Fruit fly (Drosophila melanogaster) whole organism, embryonic: ENCODE results near the gene CG6023.

Source experiments
- Bdp1 ChIP-seq: fragments of 200-800 bp; sonication (Bioruptor generic); optimal IDR thresholded peaks from 3 replicates; lab custom pipeline; 2016; ENCODE audit warnings: missing biosample characterization, missing genetic modification characterization
- Bgb ChIP-seq: fragments of 200-800 bp; sonication (Bioruptor generic); IDR thresholded peaks from 2 replicates; pipeline ENCODE4 v1.3.6; 2022; ENCODE audit warnings: missing biosample characterization, missing genetic modification characterization; ENCODE audit not compliant: partially characterized antibody
- CG10462 ChIP-seq: fragments of 200-800 bp; sonication (Bioruptor generic); optimal IDR thresholded peaks from 2 replicates; lab custom pipeline; 2016; ENCODE audit warnings: missing biosample characterization, missing genetic modification characterization
- CG10565 ChIP-seq: fragments of 200-800 bp; sonication (Bioruptor generic); optimal IDR thresholded peaks from 3 replicates; lab custom pipeline; 2016; ENCODE audit warnings: missing biosample characterization, mild to moderate bottlenecking, missing genetic modification characterization
- CG11398 ChIP-seq: fragments of 200-800 bp; sonication (Bioruptor generic); optimal IDR thresholded peaks from 2 replicates; lab custom pipeline; 2016; ENCODE audit warnings: missing biosample characterization, missing genetic modification characterization
- CG11723 ChIP-seq: fragments of 200-800 bp; sonication (Bioruptor generic); optimal IDR thresholded peaks from 2 replicates; lab custom pipeline; 2017; ENCODE audit warnings: missing biosample characterization, mild to moderate bottlenecking, missing genetic modification characterization
- CG12769 ChIP-seq: fragments of 200-800 bp; sonication (Bioruptor generic); optimal IDR thresholded peaks from 2 replicates; lab custom pipeline; 2019; ENCODE audit warnings: missing biosample characterization, mild to moderate bottlenecking, missing genetic modification characterization, moderate library complexity
- CG15696 ChIP-seq: fragments of 200-800 bp; sonication (Bioruptor generic); optimal IDR thresholded peaks from 2 replicates; lab custom pipeline; 2019; ENCODE audit warnings: missing biosample characterization, mild to moderate bottlenecking, missing genetic modification characterization, moderate library complexity
- CG2129 ChIP-seq: fragments of 200-800 bp; sonication (Bioruptor generic); IDR thresholded peaks from 2 replicates; pipeline ENCODE4 v1.3.6; 2022; ENCODE audit warnings: missing biosample characterization, missing genetic modification characterization; ENCODE audit not compliant: partially characterized antibody
- CG31441 ChIP-seq: fragments of 200-800 bp; sonication (Bioruptor generic); IDR thresholded peaks from 2 replicates; pipeline ENCODE4 v1.3.6; 2022; ENCODE audit warnings: missing biosample characterization, missing genetic modification characterization
- CG33213 ChIP-seq: fragments of 200-800 bp; sonication (Bioruptor generic); optimal IDR thresholded peaks from 3 replicates; lab custom pipeline; 2016; ENCODE audit warnings: missing biosample characterization, missing genetic modification characterization
- CG3726 ChIP-seq: fragments of 200-800 bp; sonication (Bioruptor generic); IDR thresholded peaks from 3 replicates; pipeline ENCODE4, ENCODE4 v1.3.6; 2022; ENCODE audit warnings: missing biosample characterization, missing genetic modification characterization
- CG4282 ChIP-seq: fragments of 200-800 bp; sonication (Bioruptor generic); optimal IDR thresholded peaks from 2 replicates; lab custom pipeline; 2016; ENCODE audit warnings: missing biosample characterization, missing genetic modification characterization
- CG4328 ChIP-seq: fragments of 200-800 bp; sonication (Bioruptor generic); optimal IDR thresholded peaks from 3 replicates; lab custom pipeline; 2017; ENCODE audit warnings: missing biosample characterization, missing genetic modification reagents, missing genetic modification characterization
- CG4820 ChIP-seq: fragments of 200-800 bp; sonication (Bioruptor generic); optimal IDR thresholded peaks from 3 replicates; lab custom pipeline; 2016; ENCODE audit warnings: missing biosample characterization, missing genetic modification characterization
- CG7745 ChIP-seq: fragments of 200-800 bp; sonication (Bioruptor generic); optimal IDR thresholded peaks from 2 replicates; lab custom pipeline; 2018; ENCODE audit warnings: missing biosample characterization, mild to moderate bottlenecking, missing genetic modification characterization, moderate library complexity
- CG8944 ChIP-seq: fragments of 200-800 bp; sonication (Bioruptor generic); optimal IDR thresholded peaks from 3 replicates; lab custom pipeline; 2016; ENCODE audit warnings: missing biosample characterization, missing genetic modification characterization
- CTCF ChIP-seq: fragments of 200-800 bp; sonication (Bioruptor generic); optimal IDR thresholded peaks from 2 replicates; lab custom pipeline; 2017; ENCODE audit warnings: missing biosample characterization, mild to moderate bottlenecking, missing genetic modification characterization, moderate library complexity
- Chrac-16 ChIP-seq: fragments of 200-800 bp; sonication (Bioruptor generic); optimal IDR thresholded peaks from 3 replicates; lab custom pipeline; 2016; ENCODE audit warnings: missing biosample characterization, missing genetic modification characterization
- Ets65A ChIP-seq: fragments of 200-800 bp; sonication (Bioruptor generic); peaks from one replicate; lab custom pipeline; 2016; ENCODE audit warnings: missing biosample characterization, missing genetic modification characterization
- HmgZ ChIP-seq: fragments of 200-800 bp; sonication (Bioruptor generic); optimal IDR thresholded peaks from 2 replicates; lab custom pipeline; 2018; ENCODE audit warnings: missing biosample characterization, mild to moderate bottlenecking, missing genetic modification characterization
- MTF-1 ChIP-seq: fragments of 200-800 bp; sonication (Bioruptor generic); optimal IDR thresholded peaks from 2 replicates; lab custom pipeline; 2018; ENCODE audit warnings: missing biosample characterization, mild to moderate bottlenecking, missing genetic modification characterization, borderline replicate concordance
- Med ChIP-seq: fragments of 200-800 bp; sonication (Bioruptor generic); peaks from one replicate; lab custom pipeline; 2016; ENCODE audit warnings: missing biosample characterization, missing genetic modification characterization, mild to moderate bottlenecking, inconsistent platforms, moderate library complexity
- Sry-β ChIP-seq: fragments of 200-800 bp; sonication (Bioruptor generic); optimal IDR thresholded peaks from 2 replicates; lab custom pipeline; 2018; ENCODE audit warnings: missing biosample characterization, mild to moderate bottlenecking, missing genetic modification characterization, moderate library complexity
- Stat92E ChIP-seq, 3 experiments: fragments of >200 bp in 2 of 3; fragments of 200-800 bp in 1 of 3; sonication (Bioruptor generic) in 1 of 3; optimal IDR thresholded peaks; 2 replicates each; lab custom pipeline; 2017 to 2019; ENCODE audit warnings: missing biosample characterization in 3 of 3, missing genetic modification characterization in 3 of 3, mild to moderate bottlenecking in 1 of 3, moderate library complexity in 1 of 3
- Usf ChIP-seq: fragments of 200-800 bp; sonication (Bioruptor generic); optimal IDR thresholded peaks from 2 replicates; lab custom pipeline; 2017; ENCODE audit warnings: missing genotype, missing biosample characterization, missing genetic modification characterization
- ap ChIP-seq: fragments of 200-800 bp; sonication (Bioruptor generic); IDR thresholded peaks from 2 replicates; pipeline ENCODE4 v1.3.6; 2022; ENCODE audit warnings: missing biosample characterization, missing genetic modification characterization
- ase ChIP-seq: fragments of 200-800 bp; sonication (Bioruptor generic); IDR thresholded peaks from 3 replicates; pipeline ENCODE4 v1.3.6; 2022; ENCODE audit warnings: missing biosample characterization, missing genetic modification characterization
- cas ChIP-seq: fragments of 200-800 bp; sonication (Bioruptor generic); IDR thresholded peaks from 2 replicates; pipeline ENCODE4 v1.3.6; 2022; ENCODE audit warnings: missing biosample characterization, missing genetic modification characterization
- chinmo ChIP-seq: fragments of 200-800 bp; sonication (Bioruptor generic); IDR thresholded peaks from 4 replicates; pipeline ENCODE4 v1.3.6; 2022; ENCODE audit warnings: missing biosample characterization, missing genetic modification characterization; ENCODE audit not compliant: partially characterized antibody
- ci ChIP-seq: fragments of 200-800 bp; sonication (Bioruptor generic); IDR thresholded peaks from 3 replicates; pipeline ENCODE4 v1.3.6; 2022; ENCODE audit warnings: missing biosample characterization, missing genetic modification characterization
- dmrt99B ChIP-seq: fragments of 200-800 bp; sonication (Bioruptor generic); optimal IDR thresholded peaks from 2 replicates; lab custom pipeline; 2018; ENCODE audit warnings: missing biosample characterization, mild to moderate bottlenecking, missing genetic modification characterization, moderate library complexity
- dpn ChIP-seq, 2 experiments: fragments of 200-800 bp; sonication (Bioruptor generic); optimal IDR thresholded peaks; 3 replicates each; lab custom pipeline; 2016; ENCODE audit warnings: missing biosample characterization in 2 of 2, missing genetic modification characterization in 2 of 2
- dysf ChIP-seq: fragments of 200-800 bp; sonication (Bioruptor generic); IDR thresholded peaks from 3 replicates; pipeline ENCODE4 v1.3.6; 2022; ENCODE audit warnings: missing biosample characterization, missing genetic modification characterization
- fd102C ChIP-seq: fragments of 200-800 bp; sonication (Bioruptor generic); optimal IDR thresholded peaks from 2 replicates; lab custom pipeline; 2018; ENCODE audit warnings: missing biosample characterization, mild to moderate bottlenecking, missing genetic modification characterization, moderate library complexity
- fd96Cb ChIP-seq: fragments of 200-800 bp; sonication (Bioruptor generic); optimal IDR thresholded peaks from 2 replicates; lab custom pipeline; 2018; ENCODE audit warnings: missing biosample characterization, mild to moderate bottlenecking, missing genetic modification characterization, moderate library complexity
- gsb ChIP-seq: fragments of 200-800 bp; sonication (Bioruptor generic); IDR thresholded peaks from 2 replicates; pipeline ENCODE4 v1.3.6; 2022; ENCODE audit warnings: missing biosample characterization, missing genetic modification characterization
- her ChIP-seq: fragments of 200-800 bp; sonication (Bioruptor generic); optimal IDR thresholded peaks from 2 replicates; lab custom pipeline; 2016; ENCODE audit warnings: missing biosample characterization, missing genetic modification characterization
- ind ChIP-seq: fragments of 200-800 bp; sonication (Bioruptor generic); optimal IDR thresholded peaks from 3 replicates; lab custom pipeline; 2016; ENCODE audit warnings: missing biosample characterization, missing genetic modification characterization
- ken ChIP-seq: fragments of 200-800 bp; sonication (Bioruptor generic); IDR thresholded peaks from 3 replicates; pipeline ENCODE4 v1.3.6; 2022; ENCODE audit warnings: missing biosample characterization, missing genetic modification characterization
- lilli ChIP-seq: fragments of 200-800 bp; sonication (Bioruptor generic); optimal IDR thresholded peaks from 3 replicates; lab custom pipeline; 2016; ENCODE audit warnings: missing biosample characterization, missing genetic modification characterization
- lov ChIP-seq, 2 experiments: fragments of 200-800 bp in 1 of 2; fragments of >200 bp in 1 of 2; sonication (Bioruptor generic) in 1 of 2; IDR thresholded peaks in 1 of 2; optimal IDR thresholded peaks in 1 of 2; 2 replicates in 1 of 2; 3 replicates in 1 of 2; pipeline versions ENCODE4 v1.3.6 to Lab custom; 2017 to 2022; ENCODE audit warnings: missing biosample characterization in 1 of 2, missing genetic modification characterization in 1 of 2
- psq ChIP-seq: fragments of 200-800 bp; sonication (Bioruptor generic); optimal IDR thresholded peaks from 2 replicates; lab custom pipeline; 2017; ENCODE audit warnings: missing biosample characterization, missing genetic modification characterization
- sd ChIP-seq: fragments of 200-800 bp; sonication (Bioruptor generic); optimal IDR thresholded peaks from 3 replicates; lab custom pipeline; 2018; ENCODE audit warnings: missing biosample characterization, mild to moderate bottlenecking, missing genetic modification characterization, moderate library complexity
- sens-2 ChIP-seq: fragments of 200-800 bp; sonication (Bioruptor generic); IDR thresholded peaks from 2 replicates; pipeline ENCODE4 v1.3.6; 2022; ENCODE audit warnings: missing biosample characterization, missing genetic modification characterization
- sim ChIP-seq: fragments of 200-800 bp; sonication (Bioruptor generic); IDR thresholded peaks from 2 replicates; pipeline ENCODE4 v1.3.6; 2022; ENCODE audit warnings: missing biosample characterization, missing genetic modification characterization
- sqz ChIP-seq: fragments of 200-800 bp; sonication (Bioruptor generic); optimal IDR thresholded peaks from 3 replicates; lab custom pipeline; 2018; ENCODE audit warnings: missing biosample characterization, mild to moderate bottlenecking, missing genetic modification characterization
- tup ChIP-seq: fragments of 200-800 bp; sonication (Bioruptor generic); optimal IDR thresholded peaks from 2 replicates; lab custom pipeline; 2016; ENCODE audit warnings: missing biosample characterization, mild to moderate bottlenecking, missing genetic modification characterization, moderate library complexity
- vvl ChIP-seq: fragments of 200-800 bp; sonication (Bioruptor generic); IDR thresholded peaks from 2 replicates; pipeline ENCODE4 v1.3.6; 2022; ENCODE audit warnings: missing biosample characterization, missing genetic modification characterization
- zen ChIP-seq: fragments of 200-800 bp; sonication (Bioruptor generic); optimal IDR thresholded peaks from 3 replicates; lab custom pipeline; 2018; ENCODE audit warnings: missing biosample characterization, mild to moderate bottlenecking, missing genetic modification characterization, moderate library complexity

Gene CG6023

dm6 chrX:18364047-18364747, 43.2 kb upstream of the CG6023 start (continued):
- peak; percentile 67 for TF ChIP-seq CG12769 (tag; lab: Kevin White, UChicago)
- peak; percentile 58 for TF ChIP-seq sd
- no peak for TF ChIP-seq tup (GFP tag; lab: Kevin White, UChicago)
- TF ChIP-seq fd102C (GFP tag; lab: Kevin White, UChicago): no peak
- TF ChIP-seq ind: no peak
- no peak for TF ChIP-seq her (GFP tag; lab: Kevin White, UChicago)
- no peak for TF ChIP-seq CG11398
- TF ChIP-seq sqz: peak; percentile 12
- TF ChIP-seq CG8944 (GFP tag; lab: Kevin White, UChicago): no peak
- TF ChIP-seq CG3726 (GFP tag; lab: Robert Waterston, UW): no peak
- TF ChIP-seq ci (GFP tag; lab: Robert Waterston, UW): 0 out of 3 replicates have a peak, but pooled peaks have one; percentile 38
- TF ChIP-seq sens-2 (GFP tag; lab: Robert Waterston, UW): no peak
- TF ChIP-seq CG33213: no peak
- TF ChIP-seq Usf (GFP tag; lab: Kevin White, UChicago): no peak
- TF ChIP-seq CG4282 (GFP tag; lab: Kevin White, UChicago): no peak
- peak; percentile 77 for TF ChIP-seq Ets65A (GFP tag; lab: Kevin White, UChicago)
- TF ChIP-seq Chrac-16: no peak
- no peak for TF ChIP-seq fd96Cb
- TF ChIP-seq Bgb (GFP tag; lab: Robert Waterston, UW): no peak
- TF ChIP-seq CG15696: no peak
- TF ChIP-seq ap (GFP tag; lab: Robert Waterston, UW): no peak
- TF ChIP-seq Stat92E (GFP tag; optimal IDR thresholded peaks at IDR 0.05; lab: Kevin White, UChicago): no peak
- no peak for TF ChIP-seq Sry-β (GFP tag; lab: Kevin White, UChicago)
- no peak for TF ChIP-seq dmrt99B (tag; lab: Kevin White, UChicago)

- peak; percentile 81 for TF ChIP-seq Med
- TF ChIP-seq ase (GFP tag; lab: Robert Waterston, UW): no peak
- TF ChIP-seq HmgZ (tag; lab: Kevin White, UChicago): no peak
- TF ChIP-seq CG4328 (GFP tag; lab: Kevin White, UChicago): no peak
- no peak for TF ChIP-seq CG10565 (GFP tag; lab: Kevin White, UChicago)
- TF ChIP-seq zen (tag; lab: Kevin White, UChicago): no peak
- peak; percentile 54; the same call in 2 of the 3 replicates for TF ChIP-seq ci (GFP tag; lab: Robert Waterston, UW)
- TF ChIP-seq lov (optimal IDR thresholded peaks at IDR 0.05; lab: Kevin White, UChicago): no peak
- TF ChIP-seq lov (GFP tag; IDR thresholded peaks at IDR 0.05; lab: Robert Waterston, UW): 0 out of 3 replicates have a peak, but pooled peaks have one; percentile 29
- peak; percentile 36; the same call in 1 of the 3 replicates for TF ChIP-seq ken (GFP tag; lab: Robert Waterston, UW)
- no peak for TF ChIP-seq CG11723 (GFP tag; lab: Kevin White, UChicago)
- no peak for TF ChIP-seq psq (GFP tag; lab: Kevin White, UChicago)
- TF ChIP-seq vvl (GFP tag; lab: Robert Waterston, UW): peak; percentile 13; the same call in 1 of the 2 replicates
- peak; percentile 56 for TF ChIP-seq MTF-1 (GFP tag; lab: Kevin White, UChicago)
- no peak for TF ChIP-seq CG7745 (tag; lab: Kevin White, UChicago)
- TF ChIP-seq chinmo (GFP tag; lab: Robert Waterston, UW): 0 out of 4 replicates have a peak, but pooled peaks have one; percentile 22
- TF ChIP-seq dpn (GFP tag; optimal IDR thresholded peaks at IDR 0.05; lab: Kevin White, UChicago): no peak
- TF ChIP-seq lilli (GFP tag; lab: Kevin White, UChicago): no peak
- TF ChIP-seq dmrt99B (tag; lab: Kevin White, UChicago): no peak
- TF ChIP-seq sim: no peak
- no peak for TF ChIP-seq CG31441 (GFP tag; lab: Robert Waterston, UW)
- TF ChIP-seq CTCF (GFP tag; lab: Kevin White, UChicago): peak; percentile 27
- no peak for TF ChIP-seq CG10462 (GFP tag; lab: Kevin White, UChicago)
- TF ChIP-seq cas (GFP tag; lab: Robert Waterston, UW): no peak
- no peak for TF ChIP-seq CG2129 (GFP tag; lab: Robert Waterston, UW)
- TF ChIP-seq dysf: no peak
- no peak for TF ChIP-seq gsb (GFP tag; lab: Robert Waterston, UW)
- peak; percentile 58 for TF ChIP-seq CG4820 (GFP tag; lab: Kevin White, UChicago)
- no peak for TF ChIP-seq Bdp1 (GFP tag; lab: Kevin White, UChicago)
Observed at dm6 chrX:18363423-18363822, 42.4 kb upstream of the CG6023 start.
